Worm (Caenorhabditis elegans): Measurements from ENCODE around the gene rpl-6.

The rpl-6 gene

ce11 chrIII:7199467-7199866 lies 8.8 kb upstream of the rpl-6 start:
- TF ChIP-seq nhr-28 (tag; optimal IDR thresholded peaks at IDR 0.05) (no peak), unc-98 (GFP tag; IDR thresholded peaks at IDR 0.05) (no peak), lin-13 (GFP tag; optimal IDR thresholded peaks at IDR 0.05) (no peak), ets-5 (GFP tag; IDR thresholded peaks at IDR 0.05) (no peak), jun-1 (tag; optimal IDR thresholded peaks at IDR 0.05) (no peak), elt-2 (tag; optimal IDR thresholded peaks at IDR 0.05) (no peak), nhr-11 (tag; optimal IDR thresholded peaks at IDR 0.05) (no peak), snu-23 (GFP tag; optimal IDR thresholded peaks at IDR 0.05) (peak; percentile 23), nhr-85 (tag) (peak; percentile 91), unc-130 (tag; optimal IDR thresholded peaks at IDR 0.05) (no peak), irx-1 (tag; optimal IDR thresholded peaks at IDR 0.05) (no peak), ceh-8 (GFP tag; optimal IDR thresholded peaks at IDR 0.05) (no peak), egl-27 (tag; optimal IDR thresholded peaks at IDR 0.05) (no peak), unc-62 (GFP tag; optimal IDR thresholded peaks at IDR 0.05) (no peak), ceh-82 (tag; optimal IDR thresholded peaks at IDR 0.05) (no peak), mab-9 (GFP tag; IDR thresholded peaks at IDR 0.05) (no peak), C04F5.9 (tag; optimal IDR thresholded peaks at IDR 0.05) (no peak), efl-1 (optimal IDR thresholded peaks at IDR 0.05) (no peak), efl-1 (GFP tag; optimal IDR thresholded peaks at IDR 0.05 in 1 of 2) (peak in 1 of 2 experiments; percentile 21), ceh-88 (GFP tag; IDR thresholded peaks at IDR 0.05) (no peak), nhr-77 (tag; optimal IDR thresholded peaks at IDR 0.05) (no peak), ceh-90 (tag; optimal IDR thresholded peaks at IDR 0.05) (no peak), hlh-4 (tag; optimal IDR thresholded peaks at IDR 0.05) (no peak), fkh-10 (GFP tag; optimal IDR thresholded peaks at IDR 0.05) (no peak), swsn-7 (tag; optimal IDR thresholded peaks at IDR 0.05) (no peak), nhr-90 (tag; optimal IDR thresholded peaks at IDR 0.05; ENCODE audit: poor library complexity) (no peak), ama-1 (optimal IDR thresholded peaks at IDR 0.05) (no peak), lin-35 (GFP tag; optimal IDR thresholded peaks at IDR 0.05) (peak in 1 of 2 experiments; percentile 6), lin-39 (tag; optimal IDR thresholded peaks at IDR 0.05) (no peak), tbx-2 (tag; optimal IDR thresholded peaks at IDR 0.05) (no peak), nhr-71 (tag; optimal IDR thresholded peaks at IDR 0.05) (peak; percentile 40), xbp-1 (tag; optimal IDR thresholded peaks at IDR 0.05) (no peak), mdl-1 (tag; optimal IDR thresholded peaks at IDR 0.05) (no peak), Y116A8C.19 (tag; optimal IDR thresholded peaks at IDR 0.05; ENCODE audit: borderline replicate concordance) (no peak), lin-14 (GFP tag; optimal IDR thresholded peaks at IDR 0.05) (peak; percentile 22), ztf-11 (tag; optimal IDR thresholded peaks at IDR 0.05) (no peak), nhr-84 (tag; optimal IDR thresholded peaks at IDR 0.05) (no peak), pqm-1 (tag; optimal IDR thresholded peaks at IDR 0.05) (no peak), elt-3 (tag; optimal IDR thresholded peaks at IDR 0.05) (peak in 3 of 6 experiments; percentile 13 to 92 (median 48)), dpl-1 (GFP tag; optimal IDR thresholded peaks at IDR 0.05) (no peak), zag-1 (tag; optimal IDR thresholded peaks at IDR 0.05) (no peak), nhr-20 (tag; optimal IDR thresholded peaks at IDR 0.05) (no peak), F16B12.6 (tag; optimal IDR thresholded peaks at IDR 0.05) (no peak), vab-15 (tag; optimal IDR thresholded peaks at IDR 0.05) (no peak), fkh-4 (tag; optimal IDR thresholded peaks at IDR 0.05; ENCODE audit: borderline replicate concordance) (no peak), pax-3 (tag; optimal IDR thresholded peaks at IDR 0.05) (no peak), sptf-1 (tag; optimal IDR thresholded peaks at IDR 0.05) (no peak), lsy-2 (tag; optimal IDR thresholded peaks at IDR 0.05) (peak; percentile 3 to 24), nhr-237 (tag; optimal IDR thresholded peaks at IDR 0.05) (no peak), unc-30 (tag; optimal IDR thresholded peaks at IDR 0.05) (no peak), C16A3.4 (tag; optimal IDR thresholded peaks at IDR 0.05) (no peak), lir-3 (tag; optimal IDR thresholded peaks at IDR 0.05; ENCODE audit: poor library complexity) (no peak), dsc-1 (tag; optimal IDR thresholded peaks at IDR 0.05) (no peak), mep-1 (tag; optimal IDR thresholded peaks at IDR 0.05) (no peak), fkh-8 (tag; optimal IDR thresholded peaks at IDR 0.05) (no peak)

All from whole organism, L1 larva.